Worm (Caenorhabditis elegans): ENCODE results near the gene lbp-2.

The lbp-2 gene

ce11 chrX:3262600-3262999 is 2.2 kb downstream of the lbp-2 start, which contains the start of gene fbxb-71:
Gene fbxb-71 (plus strand): TSS chrX:3262900.
- TF ChIP-seq snpc-4 (tag; optimal IDR thresholded peaks at IDR 0.05) (no peak), R02D3.7 (tag; optimal IDR thresholded peaks at IDR 0.05) (no peak), nhr-237 (tag; optimal IDR thresholded peaks at IDR 0.05) (no peak), lin-39 (tag; optimal IDR thresholded peaks at IDR 0.05) (no peak), ceh-16 (tag; optimal IDR thresholded peaks at IDR 0.05) (no peak), daf-12 (tag; optimal IDR thresholded peaks at IDR 0.05) (no peak), hmg-11 (tag; optimal IDR thresholded peaks at IDR 0.05) (no peak), nhr-23 (tag; optimal IDR thresholded peaks at IDR 0.05) (no peak), nhr-43 (tag; optimal IDR thresholded peaks at IDR 0.05; ENCODE audit: poor library complexity, severe bottlenecking) (no peak), pqm-1 (tag; optimal IDR thresholded peaks at IDR 0.05) (no peak), nhr-76 (tag; optimal IDR thresholded peaks at IDR 0.05) (no peak), nfya-1 (tag; optimal IDR thresholded peaks at IDR 0.05; ENCODE audit: insufficient read depth) (no peak), nhr-77 (tag; optimal IDR thresholded peaks at IDR 0.05) (no peak), elt-3 (tag; optimal IDR thresholded peaks at IDR 0.05) (no peak), nhr-25 (tag; optimal IDR thresholded peaks at IDR 0.05) (no peak), nhr-67 (tag; optimal IDR thresholded peaks at IDR 0.05) (no peak), tbx-2 (tag; optimal IDR thresholded peaks at IDR 0.05) (no peak), ceh-9 (tag; optimal IDR thresholded peaks at IDR 0.05) (no peak)

- TF ChIP-seq eor-1 (tag; optimal IDR thresholded peaks at IDR 0.05): no peak
- no peak for TF ChIP-seq nhr-28 (tag; optimal IDR thresholded peaks at IDR 0.05)
- TF ChIP-seq fos-1 (tag; optimal IDR thresholded peaks at IDR 0.05): no peak
- no peak for TF ChIP-seq lin-15B (tag; optimal IDR thresholded peaks at IDR 0.05)
- TF ChIP-seq egl-5 (tag; optimal IDR thresholded peaks at IDR 0.05): no peak
- no peak for TF ChIP-seq skn-1 (tag; optimal IDR thresholded peaks at IDR 0.05)
- TF ChIP-seq mdl-1 (tag; optimal IDR thresholded peaks at IDR 0.05): no peak
- TF ChIP-seq sea-2 (GFP tag; optimal IDR thresholded peaks at IDR 0.05): no peak
- TF ChIP-seq elt-2 (tag; optimal IDR thresholded peaks at IDR 0.05): no peak
- no peak for TF ChIP-seq lsy-12 (tag; optimal IDR thresholded peaks at IDR 0.05)
These were observed 10.4 kb downstream of the lbp-2 start, which contains the start of gene sul-1 for ce11 chrX:3270806-3271205. Gene sul-1 (minus strand): TSS chrX:3270906.

ce11 chrX:3271673-3272072 is 11.3 kb downstream of the lbp-2 start, which contains the start of gene K09C4.9:
Gene K09C4.9 (minus strand): TSS chrX:3271773.
- TF ChIP-seq lin-39 (tag; optimal IDR thresholded peaks at IDR 0.05) (no peak), ceh-82 (tag; optimal IDR thresholded peaks at IDR 0.05) (no peak), skn-1 (tag; optimal IDR thresholded peaks at IDR 0.05) (no peak), ceh-16 (tag; optimal IDR thresholded peaks at IDR 0.05) (no peak), ama-1 (optimal IDR thresholded peaks at IDR 0.05) (no peak), egl-27 (tag; optimal IDR thresholded peaks at IDR 0.05) (no peak), mml-1 (tag; optimal IDR thresholded peaks at IDR 0.05) (no peak), egl-5 (tag; optimal IDR thresholded peaks at IDR 0.05) (no peak)

ce11 chrX:3272580-3272979 is 12.2 kb downstream of the lbp-2 start, which contains the start of gene K09C4.7:
Gene K09C4.7 (plus strand): TSS chrX:3272880.
- TF ChIP-seq hmg-11 (tag; optimal IDR thresholded peaks at IDR 0.05): no peak
- no peak for TF ChIP-seq ceh-82 (tag; optimal IDR thresholded peaks at IDR 0.05)
- no peak for TF ChIP-seq fkh-2 (tag; optimal IDR thresholded peaks at IDR 0.05)
- TF ChIP-seq egl-27 (tag; optimal IDR thresholded peaks at IDR 0.05): no peak
- TF ChIP-seq nhr-25 (tag; optimal IDR thresholded peaks at IDR 0.05): no peak
- TF ChIP-seq nhr-43 (tag; optimal IDR thresholded peaks at IDR 0.05; ENCODE audit: poor library complexity, severe bottlenecking): no peak

- TF ChIP-seq nhr-12 (tag; optimal IDR thresholded peaks at IDR 0.05) (no peak), ztf-11 (tag; optimal IDR thresholded peaks at IDR 0.05) (no peak)
These were observed 19.7 kb downstream of the lbp-2 start, which contains the start of gene K09C4.10 for ce11 chrX:3280130-3280529. Gene K09C4.10 (minus strand): TSS chrX:3280230.
